Fruit fly (Drosophila melanogaster) whole organism, embryonic: ENCODE measurements around the gene CG5087.

ENCODE experiments used
- BEAF-32 ChIP-seq: fragments of 200-800 bp; sonication (Bioruptor generic); optimal IDR thresholded peaks from 3 replicates; lab custom pipeline; 2017; ENCODE audit warnings: missing biosample characterization, missing genetic modification characterization, mild to moderate bottlenecking, moderate library complexity, missing genetic modification reagents
- CG1024 ChIP-seq: fragments of 200-800 bp; sonication (Bioruptor generic); IDR thresholded peaks from 2 replicates; pipeline ENCODE4 v1.3.6; 2022; ENCODE audit warnings: missing biosample characterization, missing genetic modification characterization
- CG10654 ChIP-seq: fragments of 200-800 bp; sonication (Bioruptor generic); optimal IDR thresholded peaks from 2 replicates; lab custom pipeline; 2016; ENCODE audit warnings: missing biosample characterization, missing genetic modification characterization
- CG12299 ChIP-seq: fragments of 200-800 bp; sonication (Bioruptor generic); optimal IDR thresholded peaks from 2 replicates; lab custom pipeline; 2018; ENCODE audit warnings: missing biosample characterization, mild to moderate bottlenecking, missing genetic modification characterization
- CG13296 ChIP-seq: fragments of 200-800 bp; sonication (Bioruptor generic); optimal IDR thresholded peaks from 3 replicates; lab custom pipeline; 2018; ENCODE audit warnings: missing biosample characterization, mild to moderate bottlenecking, missing genetic modification characterization
- CG15073 ChIP-seq: fragments of 200-800 bp; sonication (Bioruptor generic); optimal IDR thresholded peaks from 2 replicates; lab custom pipeline; 2016; ENCODE audit warnings: missing biosample characterization, missing genetic modification characterization
- CG15514 ChIP-seq: fragments of 200-800 bp; sonication (Bioruptor generic); optimal IDR thresholded peaks from 3 replicates; lab custom pipeline; 2017; ENCODE audit warnings: missing biosample characterization, missing genetic modification characterization, mild to moderate bottlenecking, moderate library complexity, missing genetic modification reagents
- CG1603 ChIP-seq: fragments of 200-800 bp; sonication (Bioruptor generic); optimal IDR thresholded peaks from 2 replicates; lab custom pipeline; 2019; ENCODE audit warnings: missing biosample characterization, mild to moderate bottlenecking, missing genetic modification characterization, moderate library complexity
- CG30431 ChIP-seq: fragments of 200-800 bp; sonication (Bioruptor generic); optimal IDR thresholded peaks from 2 replicates; lab custom pipeline; 2017; ENCODE audit warnings: missing biosample characterization, missing genetic modification characterization
- CG34224 ChIP-seq: fragments of 200-800 bp; sonication (Bioruptor generic); IDR thresholded peaks from 3 replicates; pipeline ENCODE4 v1.3.6; 2022; ENCODE audit warnings: missing biosample characterization, missing genetic modification characterization; ENCODE audit not compliant: partially characterized antibody
- CG34376 ChIP-seq: fragments of 200-800 bp; sonication (Bioruptor generic); optimal IDR thresholded peaks from 2 replicates; lab custom pipeline; 2018; ENCODE audit warnings: missing biosample characterization, mild to moderate bottlenecking, missing genetic modification characterization
- CG3995 ChIP-seq: fragments of 200-800 bp; sonication (Bioruptor generic); optimal IDR thresholded peaks from 3 replicates; lab custom pipeline; 2016; ENCODE audit warnings: missing biosample characterization, missing genetic modification characterization
- CG4282 ChIP-seq: fragments of 200-800 bp; sonication (Bioruptor generic); optimal IDR thresholded peaks from 2 replicates; lab custom pipeline; 2016; ENCODE audit warnings: missing biosample characterization, missing genetic modification characterization
- CG4360 ChIP-seq: fragments of 200-800 bp; sonication (Bioruptor generic); IDR thresholded peaks from 2 replicates; pipeline ENCODE4 v1.3.6; 2022; ENCODE audit warnings: missing biosample characterization, missing genetic modification characterization
- CG6683 ChIP-seq: fragments of 200-800 bp; sonication (Bioruptor generic); optimal IDR thresholded peaks from 2 replicates; lab custom pipeline; 2017; ENCODE audit warnings: missing biosample characterization, mild to moderate bottlenecking, missing genetic modification characterization, missing genetic modification reagents
- CG6765 ChIP-seq: fragments of 200-800 bp; sonication (Bioruptor generic); optimal IDR thresholded peaks from 3 replicates; lab custom pipeline; 2017; ENCODE audit warnings: missing biosample characterization, mild to moderate bottlenecking, missing genetic modification characterization
- CG8281 ChIP-seq: fragments of 200-800 bp; sonication (Bioruptor generic); optimal IDR thresholded peaks from 2 replicates; lab custom pipeline; 2018; ENCODE audit warnings: missing biosample characterization, mild to moderate bottlenecking, missing genetic modification characterization, moderate library complexity
- CG8388 ChIP-seq: fragments of 200-800 bp; sonication (Bioruptor generic); optimal IDR thresholded peaks from 2 replicates; lab custom pipeline; 2019; ENCODE audit warnings: missing biosample characterization, mild to moderate bottlenecking, missing genetic modification characterization, moderate library complexity
- CG8944 ChIP-seq: fragments of 200-800 bp; sonication (Bioruptor generic); optimal IDR thresholded peaks from 3 replicates; lab custom pipeline; 2016; ENCODE audit warnings: missing biosample characterization, missing genetic modification characterization
- CG9797 ChIP-seq: fragments of 200-800 bp; sonication (Bioruptor generic); optimal IDR thresholded peaks from 3 replicates; lab custom pipeline; 2018; ENCODE audit warnings: missing biosample characterization, mild to moderate bottlenecking, missing genetic modification characterization
- CG9932 ChIP-seq: fragments of 200-800 bp; sonication (Bioruptor generic); IDR thresholded peaks from 2 replicates; pipeline ENCODE4 v1.3.6; 2022; ENCODE audit warnings: missing biosample characterization, missing genetic modification characterization
- CTCF ChIP-seq: fragments of 200-800 bp; sonication (Bioruptor generic); optimal IDR thresholded peaks from 2 replicates; lab custom pipeline; 2017; ENCODE audit warnings: missing biosample characterization, mild to moderate bottlenecking, missing genetic modification characterization, moderate library complexity
- Deaf1 ChIP-seq: fragments of 200-800 bp; optimal IDR thresholded peaks from 3 replicates; lab custom pipeline; 2019; ENCODE audit warnings: missing biosample characterization, mild to moderate bottlenecking, missing genetic modification characterization, moderate library complexity
- Ets97D ChIP-seq: fragments of 200-800 bp; sonication (Bioruptor generic); optimal IDR thresholded peaks from 3 replicates; lab custom pipeline; 2016; ENCODE audit warnings: missing biosample characterization, missing genetic modification characterization
- Hey ChIP-seq: fragments of 200-800 bp; sonication (Bioruptor generic); optimal IDR thresholded peaks from 3 replicates; lab custom pipeline; 2018; ENCODE audit warnings: missing biosample characterization, mild to moderate bottlenecking, missing genetic modification characterization
- Med ChIP-seq: fragments of 200-800 bp; sonication (Bioruptor generic); peaks from one replicate; lab custom pipeline; 2016; ENCODE audit warnings: missing biosample characterization, missing genetic modification characterization, mild to moderate bottlenecking, inconsistent platforms, moderate library complexity
- NfI ChIP-seq: fragments of 200-800 bp; sonication (Bioruptor generic); optimal IDR thresholded peaks from 3 replicates; lab custom pipeline; 2018; ENCODE audit warnings: missing biosample characterization, mild to moderate bottlenecking, missing genetic modification characterization, moderate library complexity
- Oaz ChIP-seq: fragments of 200-800 bp; sonication (Bioruptor generic); IDR thresholded peaks from 2 replicates; pipeline ENCODE4 v1.3.6; 2022; ENCODE audit warnings: missing biosample characterization, missing genetic modification characterization
- Rfx ChIP-seq: fragments of 200-800 bp; sonication (Bioruptor generic); IDR thresholded peaks from 2 replicates; pipeline ENCODE4 v1.3.6; 2022; ENCODE audit warnings: missing biosample characterization, missing genetic modification characterization
- Scr ChIP-seq: fragments of 200-800 bp; sonication (Bioruptor generic); IDR thresholded peaks from 2 replicates; pipeline ENCODE4 v1.3.6; 2022; ENCODE audit warnings: missing biosample characterization, missing genetic modification characterization; ENCODE audit not compliant: partially characterized antibody
- Sox102F ChIP-seq: fragments of 200-800 bp; sonication (Bioruptor generic); optimal IDR thresholded peaks from 2 replicates; lab custom pipeline; 2018; ENCODE audit warnings: missing biosample characterization, mild to moderate bottlenecking, missing genetic modification characterization, moderate library complexity
- Spps ChIP-seq: fragments of 200-800 bp; sonication (Bioruptor generic); optimal IDR thresholded peaks from 2 replicates; lab custom pipeline; 2018; ENCODE audit warnings: missing biosample characterization, mild to moderate bottlenecking, missing genetic modification characterization
- ac ChIP-seq: fragments of 200-800 bp; sonication (Bioruptor generic); optimal IDR thresholded peaks from 3 replicates; lab custom pipeline; 2017; ENCODE audit warnings: missing biosample characterization, mild to moderate bottlenecking, missing genetic modification characterization
- ara ChIP-seq: fragments of 200-800 bp; sonication (Bioruptor generic); IDR thresholded peaks from 2 replicates; pipeline ENCODE4 v1.3.6; 2022; ENCODE audit warnings: missing biosample characterization, missing genetic modification characterization
- caup ChIP-seq: fragments of 200-800 bp; sonication (Bioruptor generic); optimal IDR thresholded peaks from 3 replicates; lab custom pipeline; 2017; ENCODE audit warnings: missing biosample characterization, mild to moderate bottlenecking, missing genetic modification characterization, moderate library complexity; ENCODE audit not compliant: severe bottlenecking
- esg ChIP-seq: fragments of 200-800 bp; sonication (Bioruptor generic); conservative IDR thresholded peaks from 2 replicates; pipeline ENCODE4 v1.3.6; 2022; ENCODE audit warnings: missing biosample characterization, missing genetic modification characterization
- gfzf ChIP-seq: fragments of 200-800 bp; sonication (Bioruptor generic); optimal IDR thresholded peaks from 2 replicates; lab custom pipeline; 2016; ENCODE audit warnings: missing biosample characterization, mild to moderate bottlenecking, missing genetic modification characterization, moderate library complexity
- ham ChIP-seq: fragments of 200-800 bp; sonication (Bioruptor generic); IDR thresholded peaks from 2 replicates; pipeline ENCODE4 v1.3.6; 2022; ENCODE audit warnings: missing biosample characterization, missing genetic modification characterization
- maf-S ChIP-seq: fragments of 200-800 bp; sonication (Bioruptor generic); optimal IDR thresholded peaks from 2 replicates; lab custom pipeline; 2016; ENCODE audit warnings: missing biosample characterization, missing genetic modification characterization
- nau ChIP-seq: fragments of 200-800 bp; sonication (Bioruptor generic); optimal IDR thresholded peaks from 3 replicates; lab custom pipeline; 2017; ENCODE audit warnings: missing biosample characterization, mild to moderate bottlenecking, missing genetic modification characterization, missing genetic modification reagents
- nmo ChIP-seq: fragments of 200-800 bp; sonication (Bioruptor generic); optimal IDR thresholded peaks from 2 replicates; lab custom pipeline; 2018; ENCODE audit warnings: missing biosample characterization, mild to moderate bottlenecking, missing genetic modification characterization, moderate library complexity
- pan ChIP-seq, 4 experiments: fragments of >200 bp in 3 of 4; fragments of 200-800 bp in 1 of 4; sonication (Bioruptor generic) in 1 of 4; optimal IDR thresholded peaks in 3 of 4; IDR thresholded peaks in 1 of 4; 2 replicates each; pipeline versions ENCODE4 v1.3.6 to Lab custom; 2017 to 2022; ENCODE audit warnings: missing biosample characterization in 2 of 4, missing genetic modification characterization in 2 of 4, mixed read lengths in 1 of 4
- peb ChIP-seq: fragments of 200-800 bp; sonication (Bioruptor generic); IDR thresholded peaks from 2 replicates; pipeline ENCODE4 v1.3.6; 2022; ENCODE audit warnings: missing biosample characterization, missing genetic modification characterization
- repo ChIP-seq: fragments of 200-800 bp; sonication (Bioruptor generic); optimal IDR thresholded peaks from 2 replicates; lab custom pipeline; 2016; ENCODE audit warnings: missing biosample characterization, missing genetic modification characterization
- salm ChIP-seq: fragments of 200-800 bp; sonication (Bioruptor generic); optimal IDR thresholded peaks from 2 replicates; lab custom pipeline; 2018; ENCODE audit warnings: missing biosample characterization, mild to moderate bottlenecking, missing genetic modification characterization
- sr ChIP-seq: fragments of 200-800 bp; sonication (Bioruptor generic); IDR thresholded peaks from 3 replicates; pipeline ENCODE4 v1.3.6; 2022; ENCODE audit warnings: missing biosample characterization, missing genetic modification characterization
- stwl ChIP-seq: fragments of 200-800 bp; sonication (Bioruptor generic); optimal IDR thresholded peaks from 3 replicates; lab custom pipeline; 2018; ENCODE audit warnings: missing biosample characterization, mild to moderate bottlenecking, missing genetic modification characterization, moderate library complexity
- twi ChIP-seq: fragments of 200-800 bp; optimal IDR thresholded peaks from 2 replicates; lab custom pipeline; 2019; ENCODE audit warnings: missing biosample characterization, mild to moderate bottlenecking, missing genetic modification characterization, moderate library complexity
- vfl ChIP-seq: fragments of 200-800 bp; sonication (Bioruptor generic); optimal IDR thresholded peaks from 2 replicates; lab custom pipeline; 2016; ENCODE audit warnings: missing biosample characterization, missing genetic modification characterization
- vvl ChIP-seq: fragments of 200-800 bp; sonication (Bioruptor generic); IDR thresholded peaks from 2 replicates; pipeline ENCODE4 v1.3.6; 2022; ENCODE audit warnings: missing biosample characterization, missing genetic modification characterization
- zen ChIP-seq: fragments of 200-800 bp; sonication (Bioruptor generic); optimal IDR thresholded peaks from 3 replicates; lab custom pipeline; 2018; ENCODE audit warnings: missing biosample characterization, mild to moderate bottlenecking, missing genetic modification characterization, moderate library complexity

Gene CG5087

dm6 chr3L:8968437-8968836 lies 29.5 kb upstream of the CG5087 start, which contains the start of gene CG5026 (continued):
- TF ChIP-seq twi (tag; lab: Kevin White, UChicago) (no peak), CG12299 (tag; lab: Kevin White, UChicago) (no peak), CG15514 (peak; percentile 87), salm (no peak), maf-S (no peak), peb (GFP tag; lab: Robert Waterston, UW) (no peak), gfzf (GFP tag; lab: Kevin White, UChicago) (peak; percentile 83), caup (GFP tag; lab: Kevin White, UChicago) (no peak), CG6683 (no peak), nmo (GFP tag; lab: Kevin White, UChicago) (peak; percentile 20), CG6765 (GFP tag; lab: Kevin White, UChicago) (no peak), esg (GFP tag; lab: Robert Waterston, UW) (no peak), sr (GFP tag; lab: Robert Waterston, UW) (no peak), CG8944 (no peak), CG3995 (GFP tag; lab: Kevin White, UChicago) (no peak), Med (GFP tag; lab: Kevin White, UChicago) (peak; percentile 81), CG15073 (GFP tag; lab: Kevin White, UChicago) (no peak), nau (GFP tag; lab: Kevin White, UChicago) (no peak), pan (optimal IDR thresholded peaks at IDR 0.05; lab: Kevin White, UChicago) (no peak), pan (GFP tag; optimal IDR thresholded peaks at IDR 0.05 in 1 of 2, IDR thresholded peaks at IDR 0.05 in 1 of 2) (no peak), Oaz (no peak), Ets97D (GFP tag; lab: Kevin White, UChicago) (peak; percentile 82), NfI (GFP tag; lab: Kevin White, UChicago) (no peak), CG10654 (no peak), CG4282 (GFP tag; lab: Kevin White, UChicago) (no peak), ara (GFP tag; lab: Robert Waterston, UW) (no peak), BEAF-32 (peak; percentile 21), zen (tag; lab: Kevin White, UChicago) (no peak), ac (GFP tag; lab: Kevin White, UChicago) (no peak), Sox102F (GFP tag; lab: Kevin White, UChicago) (no peak), Rfx (GFP tag; lab: Robert Waterston, UW) (peak; percentile 32; the same call in 1 of the 2 replicates), Hey (no peak), Spps (tag; lab: Kevin White, UChicago) (no peak), CG9932 (GFP tag; lab: Robert Waterston, UW) (no peak), repo (no peak), CG8388 (GFP tag; lab: Kevin White, UChicago) (no peak), CG8281 (tag; lab: Kevin White, UChicago) (no peak), CG4360 (no peak), ham (GFP tag; lab: Robert Waterston, UW) (no peak), CG30431 (GFP tag; lab: Kevin White, UChicago) (no peak), Deaf1 (tag; lab: Kevin White, UChicago) (no peak), CG9797 (GFP tag; lab: Kevin White, UChicago) (peak; percentile 54), vvl (GFP tag; lab: Robert Waterston, UW) (0 out of 2 replicates have a peak, but pooled peaks have one; percentile 19), vfl (GFP tag; lab: Kevin White, UChicago) (no peak), Scr (GFP tag; lab: Robert Waterston, UW) (peak; percentile 24), CG34376 (no peak), stwl (tag; lab: Kevin White, UChicago) (peak; percentile 23), CG1603 (tag; lab: Kevin White, UChicago) (no peak), CG1024 (GFP tag; lab: Robert Waterston, UW) (no peak), CG34224 (GFP tag; lab: Robert Waterston, UW) (0 out of 3 replicates have a peak, but pooled peaks have one; percentile 14), CTCF (GFP tag; lab: Kevin White, UChicago) (peak; percentile 13), CG13296 (GFP tag; lab: Kevin White, UChicago) (no peak)
